Worm (Caenorhabditis elegans) whole organism, dauer: Measurements from ENCODE around the gene faah-6.

ENCODE experiments used
- unc-62 ChIP-seq: sonication (generic microtip); optimal IDR thresholded peaks from 2 replicates; lab custom pipeline; 2017; ENCODE audit warnings: missing biosample characterization, missing genetic modification reagents, missing genetic modification characterization

faah-6 gene

ce11 chrIII:11651430-11651829 is 1.2 kb downstream of the faah-6 start:
- TF ChIP-seq unc-62 (GFP tag; lab: Kevin White, UChicago): no peak

- no peak for TF ChIP-seq unc-62 (GFP tag; lab: Kevin White, UChicago)
Observed at ce11 chrIII:11656389-11656788, 6.1 kb downstream of the faah-6 start.

- TF ChIP-seq unc-62 (GFP tag; lab: Kevin White, UChicago): no peak
Observed at ce11 chrIII:11657185-11657817, 7.0 kb downstream of the faah-6 start, which contains the start of gene crh-1. TSS of gene crh-1 (plus strand) at chrIII:11657767.

- TF ChIP-seq unc-62 (GFP tag; lab: Kevin White, UChicago): no peak
Observed at ce11 chrIII:11659804-11660203, 9.6 kb downstream of the faah-6 start.

ce11 chrIII:11660736-11661135 is 10.5 kb downstream of the faah-6 start:
- TF ChIP-seq unc-62 (GFP tag; lab: Kevin White, UChicago): no peak

- TF ChIP-seq unc-62 (GFP tag; lab: Kevin White, UChicago): no peak
Observed at ce11 chrIII:11663400-11663799, 13.1 kb downstream of the faah-6 start.

ce11 chrIII:11666819-11667218 is 16.6 kb downstream of the faah-6 start:
- no peak for TF ChIP-seq unc-62 (GFP tag; lab: Kevin White, UChicago)

- TF ChIP-seq unc-62 (GFP tag; lab: Kevin White, UChicago): no peak
Observed at ce11 chrIII:11669008-11669407, 18.8 kb downstream of the faah-6 start.

ce11 chrIII:11680514-11680913 is 30.3 kb downstream of the faah-6 start:
- no peak for TF ChIP-seq unc-62 (GFP tag; lab: Kevin White, UChicago)

- TF ChIP-seq unc-62 (GFP tag; lab: Kevin White, UChicago): no peak
Observed at ce11 chrIII:11681461-11682014, 31.3 kb downstream of the faah-6 start.

ce11 chrIII:11683038-11683437 is 32.8 kb downstream of the faah-6 start:
- no peak for TF ChIP-seq unc-62 (GFP tag; lab: Kevin White, UChicago)

- no peak for TF ChIP-seq unc-62 (GFP tag; lab: Kevin White, UChicago)
Observed at ce11 chrIII:11683790-11684189, 33.5 kb downstream of the faah-6 start.

- no peak for TF ChIP-seq unc-62 (GFP tag; lab: Kevin White, UChicago)
Observed at ce11 chrIII:11684770-11685169, 34.5 kb downstream of the faah-6 start.

ce11 chrIII:11689303-11689702 is 39.1 kb downstream of the faah-6 start:
- TF ChIP-seq unc-62 (GFP tag; lab: Kevin White, UChicago): no peak

- no peak for TF ChIP-seq unc-62 (GFP tag; lab: Kevin White, UChicago)
Observed at ce11 chrIII:11689887-11690286, 39.6 kb downstream of the faah-6 start.

ce11 chrIII:11692380-11692779 is 42.1 kb downstream of the faah-6 start:
- no peak for TF ChIP-seq unc-62 (GFP tag; lab: Kevin White, UChicago)

ce11 chrIII:11694506-11694947 is 44.3 kb downstream of the faah-6 start:
- no peak for TF ChIP-seq unc-62 (GFP tag; lab: Kevin White, UChicago)
